Worm (Caenorhabditis elegans) whole organism, young adult: ENCODE results near the gene F41C3.2.

Source experiments
- F55B11.4 ChIP-seq: sonication (generic microtip); optimal IDR thresholded peaks from 2 replicates; lab custom pipeline; 2016; ENCODE audit warnings: missing compliant biosample characterization, missing genetic modification characterization, borderline replicate concordance; ENCODE audit not compliant: insufficient read depth
- K11D2.4 ChIP-seq: fragments of 200-800 bp; sonication (Bioruptor generic); IDR thresholded peaks from 2 replicates; pipeline ENCODE4 v1.3.6; 2022; ENCODE audit warnings: missing genetic modification reagents, missing genetic modification characterization, missing compliant biosample characterization
- T07F8.4 ChIP-seq: sonication (generic microtip); optimal IDR thresholded peaks from 2 replicates; lab custom pipeline; 2016; ENCODE audit warnings: mild to moderate bottlenecking, missing genetic modification characterization, moderate library complexity, missing compliant biosample characterization
- cebp-2 ChIP-seq: fragments of 200-800 bp; sonication (Bioruptor generic); IDR thresholded peaks from 2 replicates; pipeline ENCODE4 v1.3.6; 2022; ENCODE audit warnings: missing genetic modification characterization, missing compliant biosample characterization
- ceh-40 ChIP-seq: fragments of 200-800 bp; sonication (Bioruptor generic); IDR thresholded peaks from 2 replicates; pipeline ENCODE4 v1.3.6; 2022; ENCODE audit warnings: missing genetic modification characterization, missing compliant biosample characterization
- sdz-38 ChIP-seq: sonication (generic microtip); optimal IDR thresholded peaks from 2 replicates; lab custom pipeline; 2016; ENCODE audit warnings: missing genotype, missing genetic modification characterization, missing compliant biosample characterization
- snpc-4 ChIP-seq, 5 experiments: fragments of 150-350 bp in 1 of 5; sonication (generic microtip) in 4 of 5; optimal IDR thresholded peaks; 2 replicates each; lab custom pipeline; 2014 to 2018; ENCODE audit warnings: missing genetic modification characterization in 5 of 5, missing biosample characterization in 3 of 5, antibody characterized with exemption in 2 of 5, mild to moderate bottlenecking in 2 of 5, missing compliant biosample characterization in 2 of 5, missing genotype in 2 of 5, moderate library complexity in 2 of 5, missing genetic modification reagents in 1 of 5
- tlf-1 ChIP-seq: fragments of 200-800 bp; sonication (Bioruptor generic); optimal IDR thresholded peaks from 2 replicates; lab custom pipeline; 2018; ENCODE audit warnings: mild to moderate bottlenecking, missing genetic modification characterization, missing compliant biosample characterization
- zim-3 ChIP-seq: sonication (generic microtip); optimal IDR thresholded peaks from 2 replicates; lab custom pipeline; 2017; ENCODE audit warnings: mild to moderate bottlenecking, missing genetic modification characterization, moderate library complexity, missing compliant biosample characterization

DNA sequence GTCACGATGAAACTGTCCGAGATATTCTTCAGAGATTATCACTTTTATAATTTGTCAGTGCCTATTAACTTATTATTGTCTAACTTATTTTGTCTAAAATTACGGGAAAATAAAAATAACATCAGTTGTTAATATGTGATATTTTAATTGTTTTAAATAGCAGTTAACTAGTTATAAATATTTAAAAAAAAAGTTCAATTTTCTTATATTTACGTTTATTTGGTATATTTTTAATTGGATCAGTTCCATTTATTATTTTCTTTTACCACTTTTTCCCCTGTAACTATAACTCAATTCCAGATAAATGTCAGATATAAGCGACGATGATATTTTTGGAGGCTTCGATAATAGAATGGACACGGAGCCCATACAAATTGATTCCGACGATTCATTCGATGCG is 45.7 kb downstream of the F41C3.2 start, which contains the start of gene C33F10.4:
- TF ChIP-seq T07F8.4 (no peak), K11D2.4 (GFP tag; lab: Robert Waterston, UW) (no peak), tlf-1 (no peak), zim-3 (tag; lab: Kevin White, UChicago) (no peak), sdz-38 (no peak), cebp-2 (GFP tag; lab: Robert Waterston, UW) (no peak), F55B11.4 (tag; lab: Kevin White, UChicago) (no peak), snpc-4 (GFP tag; optimal IDR thresholded peaks at IDR 0.05; lab: Kevin White, UChicago) (no peak), snpc-4 (tag; optimal IDR thresholded peaks at IDR 0.05; lab: Kevin White, UChicago) (no peak), ceh-40 (no peak)
